Fruit fly (Drosophila melanogaster) whole organism, adult: ENCODE measurements around the gene CG32022.

Source experiments
- CG11617 ChIP-seq: fragments of 200-800 bp; sonication (Bioruptor generic); optimal IDR thresholded peaks from 2 replicates; lab custom pipeline; 2017; ENCODE audit warnings: mild to moderate bottlenecking, missing biosample characterization, missing genetic modification reagents, missing genetic modification characterization
- CG12768 ChIP-seq: fragments of 200-800 bp; sonication (Bioruptor generic); optimal IDR thresholded peaks from 2 replicates; lab custom pipeline; 2017; ENCODE audit warnings: missing biosample characterization, missing genetic modification characterization, mild to moderate bottlenecking, moderate library complexity, missing genetic modification reagents
- CG14711 ChIP-seq: fragments of 200-800 bp; sonication (Bioruptor generic); optimal IDR thresholded peaks from 2 replicates; lab custom pipeline; 2018; ENCODE audit warnings: missing biosample characterization, mild to moderate bottlenecking, missing genetic modification characterization, moderate library complexity
- CG1620 ChIP-seq: fragments of 200-800 bp; sonication (Bioruptor generic); optimal IDR thresholded peaks from 2 replicates; lab custom pipeline; 2016; ENCODE audit warnings: missing biosample characterization, missing genetic modification characterization
- CG33017 ChIP-seq: fragments of 200-800 bp; sonication (Bioruptor generic); optimal IDR thresholded peaks from 2 replicates; lab custom pipeline; 2018; ENCODE audit warnings: missing biosample characterization, mild to moderate bottlenecking, missing genetic modification characterization, moderate library complexity
- CG5204 ChIP-seq: fragments of 200-800 bp; sonication (Bioruptor generic); optimal IDR thresholded peaks from 2 replicates; lab custom pipeline; 2016; ENCODE audit warnings: missing biosample characterization, missing genetic modification characterization
- CG7045 ChIP-seq: fragments of 200-800 bp; sonication (Bioruptor generic); optimal IDR thresholded peaks from 2 replicates; lab custom pipeline; 2017; ENCODE audit warnings: missing biosample characterization, mild to moderate bottlenecking, missing genetic modification characterization
- CG7101 ChIP-seq: fragments of 200-800 bp; sonication (Bioruptor generic); optimal IDR thresholded peaks from 2 replicates; lab custom pipeline; 2018; ENCODE audit warnings: missing biosample characterization, mild to moderate bottlenecking, missing genetic modification characterization, moderate library complexity
- Clk ChIP-seq: fragments of 200-800 bp; sonication (Bioruptor generic); optimal IDR thresholded peaks from 2 replicates; lab custom pipeline; 2017; ENCODE audit warnings: missing biosample characterization, missing genetic modification characterization
- Crg-1 ChIP-seq: fragments of 200-800 bp; sonication (Bioruptor generic); optimal IDR thresholded peaks from 2 replicates; lab custom pipeline; 2016; ENCODE audit warnings: missing biosample characterization, missing genetic modification characterization
- Hr96 ChIP-seq: fragments of 200-800 bp; sonication (Bioruptor generic); optimal IDR thresholded peaks from 2 replicates; lab custom pipeline; 2016; ENCODE audit warnings: missing biosample characterization, missing genetic modification characterization
- Mnt ChIP-seq: fragments of 200-800 bp; sonication (Bioruptor generic); optimal IDR thresholded peaks from 2 replicates; lab custom pipeline; 2016; ENCODE audit warnings: missing biosample characterization, mild to moderate bottlenecking, missing genetic modification characterization
- bab1 ChIP-seq: fragments of 200-800 bp; sonication (Bioruptor generic); optimal IDR thresholded peaks from 3 replicates; lab custom pipeline; 2019; ENCODE audit warnings: missing biosample characterization, mild to moderate bottlenecking, missing genetic modification characterization, moderate library complexity
- cic ChIP-seq: fragments of 200-800 bp; sonication (Bioruptor generic); optimal IDR thresholded peaks from 2 replicates; lab custom pipeline; 2017; ENCODE audit warnings: missing biosample characterization, mild to moderate bottlenecking, missing genetic modification characterization, moderate library complexity
- cnc ChIP-seq, 2 experiments: fragments of >200 bp; optimal IDR thresholded peaks; 2 replicates each; lab custom pipeline; 2017
- kay ChIP-seq: fragments of 200-800 bp; sonication (Bioruptor generic); peaks from one replicate; lab custom pipeline; 2016; ENCODE audit warnings: missing biosample characterization, missing genetic modification characterization, borderline replicate concordance
- ovo ChIP-seq: fragments of 200-800 bp; sonication (Bioruptor generic); optimal IDR thresholded peaks from 2 replicates; lab custom pipeline; 2016; ENCODE audit warnings: missing biosample characterization, missing genetic modification characterization
- pad ChIP-seq: fragments of 200-800 bp; sonication (Bioruptor generic); optimal IDR thresholded peaks from 3 replicates; lab custom pipeline; 2017; ENCODE audit warnings: missing biosample characterization, missing genetic modification characterization, mild to moderate bottlenecking, moderate library complexity, missing genetic modification reagents
- tj ChIP-seq: fragments of 200-800 bp; sonication (Bioruptor generic); optimal IDR thresholded peaks from 3 replicates; lab custom pipeline; 2017; ENCODE audit warnings: missing biosample characterization, mild to moderate bottlenecking, missing genetic modification characterization, moderate library complexity
- toe ChIP-seq: fragments of 200-800 bp; sonication (Bioruptor generic); optimal IDR thresholded peaks from 2 replicates; lab custom pipeline; 2016; ENCODE audit warnings: missing biosample characterization, missing genetic modification characterization

CG32022 gene

dm6 chr3L:8702448-8702847, 18.6 kb downstream of the CG32022 start:
- peak; percentile 53 for TF ChIP-seq Hr96 (GFP tag; lab: Kevin White, UChicago)
- peak; percentile 38 for TF ChIP-seq toe
- TF ChIP-seq CG33017 (tag; lab: Kevin White, UChicago): peak; percentile 69
- peak; percentile 78 for TF ChIP-seq cic (GFP tag; lab: Kevin White, UChicago)
- TF ChIP-seq Mnt (GFP tag; lab: Kevin White, UChicago): peak; percentile 55
- peak; percentile 87 for TF ChIP-seq ovo (GFP tag; lab: Kevin White, UChicago)
- peak; percentile 81 for TF ChIP-seq Crg-1 (GFP tag; lab: Kevin White, UChicago)
- peak; percentile 79 for TF ChIP-seq CG11617 (GFP tag; lab: Kevin White, UChicago)
- TF ChIP-seq CG7101 (tag; lab: Kevin White, UChicago): peak; percentile 88
- peak; percentile 62 for TF ChIP-seq Clk (GFP tag; lab: Kevin White, UChicago)
- TF ChIP-seq tj (GFP tag; lab: Kevin White, UChicago): no peak
- peak; percentile 38 for TF ChIP-seq CG5204 (GFP tag; lab: Kevin White, UChicago)
- peak; percentile 77 for TF ChIP-seq CG7045 (GFP tag; lab: Kevin White, UChicago)
- peak; percentile 89 for TF ChIP-seq kay (GFP tag; lab: Kevin White, UChicago)
- TF ChIP-seq CG14711 (tag; lab: Kevin White, UChicago): peak; percentile 67
- TF ChIP-seq CG12768: peak; percentile 80
- TF ChIP-seq CG1620 (GFP tag; lab: Kevin White, UChicago): peak; percentile 76
- TF ChIP-seq cnc (optimal IDR thresholded peaks at IDR 0.05; lab: Kevin White, UChicago): no peak
- TF ChIP-seq pad (GFP tag; lab: Kevin White, UChicago): peak; percentile 64
- no peak for TF ChIP-seq bab1 (GFP tag; lab: Kevin White, UChicago)

DNA sequence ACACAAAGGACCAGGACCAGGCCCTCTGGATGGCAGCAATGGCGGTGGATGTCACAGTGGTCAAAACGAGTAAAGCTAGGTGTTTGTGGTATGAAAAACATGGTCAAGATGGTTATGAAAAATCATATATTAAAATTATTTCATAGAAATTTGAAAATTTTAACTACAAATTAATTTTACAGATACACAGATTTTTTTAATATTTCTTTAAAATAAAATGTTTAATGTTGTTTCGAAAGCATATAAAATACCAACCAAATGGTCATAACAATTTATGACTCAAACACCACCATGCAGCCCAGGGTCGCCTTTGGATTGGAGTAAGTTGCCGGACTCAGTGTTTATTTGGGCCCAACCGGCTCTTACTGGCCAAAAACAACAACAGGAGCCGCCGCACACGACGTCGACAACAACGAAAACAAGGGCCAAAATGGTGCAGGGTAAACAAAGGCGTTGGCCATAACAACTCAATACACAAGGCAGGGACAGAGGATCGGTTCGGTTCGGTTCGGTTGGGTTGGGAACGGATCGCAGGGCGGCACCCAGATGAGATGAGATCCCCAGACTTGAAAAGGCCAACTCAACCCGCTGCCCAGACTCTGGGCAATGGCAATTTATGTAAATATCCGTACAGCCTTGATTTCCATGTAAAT, 19.2 kb downstream of the CG32022 start:
- TF ChIP-seq CG11617 (GFP tag; lab: Kevin White, UChicago): no peak
- no peak for TF ChIP-seq CG7101 (tag; lab: Kevin White, UChicago)
- no peak for TF ChIP-seq Hr96 (GFP tag; lab: Kevin White, UChicago)
- no peak for TF ChIP-seq CG7045 (GFP tag; lab: Kevin White, UChicago)
- TF ChIP-seq kay (GFP tag; lab: Kevin White, UChicago): no peak
- no peak for TF ChIP-seq CG1620 (GFP tag; lab: Kevin White, UChicago)
- no peak for TF ChIP-seq cnc (optimal IDR thresholded peaks at IDR 0.05; lab: Kevin White, UChicago)
- no peak for TF ChIP-seq CG5204 (GFP tag; lab: Kevin White, UChicago)
- no peak for TF ChIP-seq bab1 (GFP tag; lab: Kevin White, UChicago)

DNA sequence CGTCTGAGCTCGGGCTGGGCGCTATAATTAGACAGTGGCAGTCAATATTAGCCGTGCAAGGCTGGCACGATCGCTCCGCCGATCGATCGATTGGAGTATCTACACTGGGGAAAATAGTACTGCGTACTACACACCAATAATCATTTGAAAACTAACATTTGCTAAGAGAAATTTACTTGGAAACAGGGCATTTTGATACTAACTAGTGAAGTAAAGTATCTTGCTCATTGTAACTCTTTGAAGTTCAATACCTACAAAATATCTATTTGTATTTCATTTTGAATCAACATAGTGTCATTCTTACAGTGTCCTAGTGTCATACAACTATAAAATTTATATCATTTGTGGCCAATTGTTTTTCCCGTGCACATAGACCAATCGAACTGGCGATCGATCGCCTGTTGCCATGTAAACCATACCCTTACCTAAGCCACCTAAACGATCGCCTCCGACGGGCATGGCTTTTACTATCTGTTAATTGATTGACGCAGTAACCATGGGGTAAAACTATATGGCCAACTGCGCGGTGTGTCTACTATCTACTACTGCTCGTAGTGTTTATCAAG, 20.3 kb downstream of the CG32022 start:
- no peak for TF ChIP-seq cnc (optimal IDR thresholded peaks at IDR 0.05; lab: Kevin White, UChicago)
- TF ChIP-seq cic (GFP tag; lab: Kevin White, UChicago): no peak
- TF ChIP-seq kay (GFP tag; lab: Kevin White, UChicago): peak; percentile 90
- no peak for TF ChIP-seq bab1 (GFP tag; lab: Kevin White, UChicago)
- peak; percentile 94 for TF ChIP-seq CG11617 (GFP tag; lab: Kevin White, UChicago)
- peak; percentile 63 for TF ChIP-seq pad (GFP tag; lab: Kevin White, UChicago)
- TF ChIP-seq Clk (GFP tag; lab: Kevin White, UChicago): peak; percentile 34
- peak; percentile 95 for TF ChIP-seq CG7101 (tag; lab: Kevin White, UChicago)
- peak; percentile 89 for TF ChIP-seq CG5204 (GFP tag; lab: Kevin White, UChicago)
- TF ChIP-seq CG7045 (GFP tag; lab: Kevin White, UChicago): peak; percentile 79
- peak; percentile 51 for TF ChIP-seq ovo (GFP tag; lab: Kevin White, UChicago)
- TF ChIP-seq CG14711 (tag; lab: Kevin White, UChicago): peak; percentile 49
- peak; percentile 47 for TF ChIP-seq CG1620 (GFP tag; lab: Kevin White, UChicago)
- peak; percentile 77 for TF ChIP-seq toe
- TF ChIP-seq tj (GFP tag; lab: Kevin White, UChicago): peak; percentile 57
- TF ChIP-seq CG33017 (tag; lab: Kevin White, UChicago): peak; percentile 84
- peak; percentile 88 for TF ChIP-seq Hr96 (GFP tag; lab: Kevin White, UChicago)
- TF ChIP-seq Crg-1 (GFP tag; lab: Kevin White, UChicago): peak; percentile 4
- peak; percentile 37 for TF ChIP-seq Mnt (GFP tag; lab: Kevin White, UChicago)
- TF ChIP-seq CG12768: peak; percentile 78

dm6 chr3L:8700054-8700642, 20.9 kb downstream of the CG32022 start:
- TF ChIP-seq Mnt (GFP tag; lab: Kevin White, UChicago) (peak; percentile 55), CG33017 (tag; lab: Kevin White, UChicago) (no peak), kay (GFP tag; lab: Kevin White, UChicago) (peak; percentile 86), pad (GFP tag; lab: Kevin White, UChicago) (no peak), bab1 (GFP tag; lab: Kevin White, UChicago) (peak; percentile 85), Hr96 (GFP tag; lab: Kevin White, UChicago) (no peak), cic (GFP tag; lab: Kevin White, UChicago) (peak; percentile 96)

DNA sequence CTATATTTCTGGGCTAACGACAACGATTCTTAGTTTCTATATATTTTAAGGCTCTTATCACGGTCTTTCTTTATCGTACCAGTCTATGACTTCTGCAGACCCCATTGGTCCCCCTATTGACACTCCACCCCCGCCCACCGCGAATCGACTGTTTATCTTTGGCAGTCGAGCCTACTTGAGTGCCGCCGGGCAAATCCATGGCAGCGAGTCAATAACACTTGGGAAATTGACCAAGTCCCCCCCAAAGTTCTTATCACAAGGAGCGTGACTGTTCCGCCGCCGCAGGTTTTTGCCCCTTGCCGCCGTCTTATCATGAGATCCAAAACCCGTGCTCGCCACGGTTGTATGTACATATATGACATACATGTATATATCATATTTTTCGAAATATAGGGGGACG, 21.5 kb downstream of the CG32022 start:
- TF ChIP-seq kay (GFP tag; lab: Kevin White, UChicago) (peak; percentile 86), CG5204 (GFP tag; lab: Kevin White, UChicago) (peak; percentile 21), Clk (GFP tag; lab: Kevin White, UChicago) (no peak), bab1 (GFP tag; lab: Kevin White, UChicago) (peak; percentile 20), CG1620 (GFP tag; lab: Kevin White, UChicago) (peak; percentile 6), CG14711 (tag; lab: Kevin White, UChicago) (peak; percentile 18), pad (GFP tag; lab: Kevin White, UChicago) (peak; percentile 16), Mnt (GFP tag; lab: Kevin White, UChicago) (peak; percentile 25), Hr96 (GFP tag; lab: Kevin White, UChicago) (no peak), CG33017 (tag; lab: Kevin White, UChicago) (no peak)
